Worm (Caenorhabditis elegans): ENCODE results near the gene F10E7.1.

DNA sequence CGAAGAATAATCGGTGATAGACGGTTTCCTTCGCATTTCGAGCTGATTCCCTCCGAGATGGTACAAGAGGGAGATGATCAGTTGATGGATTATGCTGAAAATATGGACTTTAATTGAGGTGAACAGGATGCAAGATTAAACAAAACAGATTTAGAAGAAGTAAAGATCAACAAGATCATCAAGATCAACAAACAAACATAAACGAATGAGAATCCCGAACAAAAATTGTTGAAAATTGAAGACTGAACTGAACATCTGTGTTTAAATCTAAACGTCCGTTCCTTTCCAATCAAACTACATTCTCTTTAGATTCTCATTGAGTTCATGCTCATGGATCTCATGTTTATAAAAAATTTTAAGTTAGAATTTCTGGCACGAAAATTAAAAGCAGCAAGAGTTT, 48.3 kb downstream of the F10E7.1 start, which contains the start of gene glc-4:
- TF ChIP-seq nhr-12 (tag; optimal IDR thresholded peaks at IDR 0.05) (no peak), lin-11 (tag; optimal IDR thresholded peaks at IDR 0.05) (no peak), egl-27 (tag; optimal IDR thresholded peaks at IDR 0.05) (no peak), dmd-4 (tag; optimal IDR thresholded peaks at IDR 0.05) (no peak), nhr-10 (tag; optimal IDR thresholded peaks at IDR 0.05) (no peak)

All from whole organism, L2 larva.